Worm (Caenorhabditis elegans): ENCODE results near the gene C17G10.10.

DNA sequence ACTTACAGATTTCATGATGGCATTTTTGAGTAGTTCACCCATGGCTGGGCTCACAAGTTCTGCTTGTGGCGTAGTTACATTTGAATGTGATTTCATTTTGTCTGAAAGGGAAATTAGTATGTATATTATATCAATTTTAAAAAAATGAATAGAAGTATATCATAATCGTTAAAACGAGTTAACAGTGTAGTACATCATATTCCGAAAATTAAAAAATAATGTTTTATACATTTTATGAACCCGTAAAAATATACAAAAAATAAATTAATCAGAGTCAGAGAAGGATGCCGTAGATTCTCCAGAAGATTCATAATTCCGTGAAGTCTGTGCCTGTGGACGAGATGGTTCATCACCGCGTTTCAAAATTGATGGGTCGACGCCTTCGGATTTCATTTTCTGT is 47.8 kb upstream of the C17G10.10 start, which contains the start of gene F59E12.9:
- TF ChIP-seq Y95B8A.8 (GFP tag; IDR thresholded peaks at IDR 0.05) (no peak), hrde-1 (tag; optimal IDR thresholded peaks at IDR 0.05; ENCODE audit: borderline replicate concordance) (no peak), nhr-90 (tag; optimal IDR thresholded peaks at IDR 0.05) (no peak), hsf-1 (GFP tag; IDR thresholded peaks at IDR 0.05) (no peak), nfya-1 (tag; optimal IDR thresholded peaks at IDR 0.05; ENCODE audit: borderline replicate concordance, insufficient read depth) (no peak), pha-4 (tag; optimal IDR thresholded peaks at IDR 0.05) (no peak), ceh-91 (GFP tag; IDR thresholded peaks at IDR 0.05) (no peak), ama-1 (optimal IDR thresholded peaks at IDR 0.05) (no peak), ama-1 (GFP tag; optimal IDR thresholded peaks at IDR 0.05) (no peak), unc-62 (GFP tag; optimal IDR thresholded peaks at IDR 0.05) (no peak), madf-6 (GFP tag; IDR thresholded peaks at IDR 0.05) (no peak), lin-26 (GFP tag; IDR thresholded peaks at IDR 0.05) (no peak), attf-6 (GFP tag; IDR thresholded peaks at IDR 0.05) (no peak), madf-8 (GFP tag; conservative IDR thresholded peaks at IDR 0.05) (no peak)
